Fruit fly (Drosophila melanogaster): ENCODE results near the gene CG7377.

CG7377 gene

dm6 chr3L:11599255-11599654 lies 9.8 kb downstream of the CG7377 start:
- TF ChIP-seq Sin3A (optimal IDR thresholded peaks at IDR 0.05) (no peak), ttk (optimal IDR thresholded peaks at IDR 0.05) (no peak), h (optimal IDR thresholded peaks at IDR 0.05) (no peak), insv (optimal IDR thresholded peaks at IDR 0.05) (no peak), Myc (optimal IDR thresholded peaks at IDR 0.05) (no peak), psq (optimal IDR thresholded peaks at IDR 0.05) (no peak)

- no peak for TF ChIP-seq Sin3A (optimal IDR thresholded peaks at IDR 0.05)
- TF ChIP-seq insv (optimal IDR thresholded peaks at IDR 0.05) = no peak
- TF ChIP-seq h (optimal IDR thresholded peaks at IDR 0.05) = no peak
- no peak for TF ChIP-seq Myc (optimal IDR thresholded peaks at IDR 0.05)
- TF ChIP-seq ttk (optimal IDR thresholded peaks at IDR 0.05) = no peak
- no peak for TF ChIP-seq psq (optimal IDR thresholded peaks at IDR 0.05)
Observed at dm6 chr3L:11599965-11600420, 10.5 kb downstream of the CG7377 start, which contains the start of the genes CG14137 and CG46394. Gene CG14137 (minus strand): TSS chr3L:11600065. Gene CG46394 (plus strand): TSS chr3L:11600370.

DNA sequence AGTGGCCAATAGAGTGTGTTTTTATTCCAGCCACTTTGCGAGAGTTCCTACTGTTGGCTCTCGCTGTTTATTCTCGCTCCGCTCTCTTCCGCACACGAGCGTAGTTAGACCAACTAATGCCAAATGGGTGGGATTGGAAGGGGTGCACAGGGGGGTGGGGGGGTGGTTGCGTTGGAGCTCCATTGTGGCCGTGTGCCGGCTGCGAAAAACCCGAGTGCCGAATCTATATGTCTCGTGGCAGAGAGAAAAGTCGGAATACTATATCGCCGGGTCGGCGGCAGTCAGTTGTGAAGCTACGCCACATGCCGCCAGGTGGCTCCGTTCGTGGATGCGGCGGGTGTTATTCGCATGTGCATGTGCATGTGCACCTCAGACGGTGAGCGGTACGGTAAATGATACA lies 11.6 kb downstream of the CG7377 start:
- TF ChIP-seq Sin3A (optimal IDR thresholded peaks at IDR 0.05) (no peak), insv (optimal IDR thresholded peaks at IDR 0.05) (no peak), ttk (optimal IDR thresholded peaks at IDR 0.05) (no peak), h (optimal IDR thresholded peaks at IDR 0.05) (no peak), Myc (optimal IDR thresholded peaks at IDR 0.05) (no peak), psq (optimal IDR thresholded peaks at IDR 0.05) (no peak)

DNA sequence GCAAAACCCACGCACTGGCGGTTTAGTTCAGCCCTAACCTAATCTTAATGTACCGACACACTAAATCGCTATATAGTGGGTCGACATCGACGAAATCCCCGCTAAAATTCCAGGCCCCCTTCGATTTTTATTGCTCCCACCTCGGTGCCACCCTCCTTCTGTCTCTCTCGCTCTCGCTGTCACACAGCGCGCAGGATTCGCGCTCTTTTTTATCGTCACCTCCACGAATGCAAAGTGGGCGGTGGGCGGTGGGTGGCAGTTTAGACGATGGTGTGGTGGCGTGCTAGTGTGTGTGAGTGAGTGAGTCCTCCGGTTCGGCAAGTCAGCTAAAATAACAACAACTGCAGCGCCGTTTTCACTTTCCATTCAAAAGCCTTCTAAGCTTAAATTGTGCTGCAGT lies 12.5 kb downstream of the CG7377 start:
- no peak for TF ChIP-seq Myc (optimal IDR thresholded peaks at IDR 0.05)
- no peak for TF ChIP-seq Sin3A (optimal IDR thresholded peaks at IDR 0.05)
- TF ChIP-seq ttk (optimal IDR thresholded peaks at IDR 0.05) = no peak

DNA sequence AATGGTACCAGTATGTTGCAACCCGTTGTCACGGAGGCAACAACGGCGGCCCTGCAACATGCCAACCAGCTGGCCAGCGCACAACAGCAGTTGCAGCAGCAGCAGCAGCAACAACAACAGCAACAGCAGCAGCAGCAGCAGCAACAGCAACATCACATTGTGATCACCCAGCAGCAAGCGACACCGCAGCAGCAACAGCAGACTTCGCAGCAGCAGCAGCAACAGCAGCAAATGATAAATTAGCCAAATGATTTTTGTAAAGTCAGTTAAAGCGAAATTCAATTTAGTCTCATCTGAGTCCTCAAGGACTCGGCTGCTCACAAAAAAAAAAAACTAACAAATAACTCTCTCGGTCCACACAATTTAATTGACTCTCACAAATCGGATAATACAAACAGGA lies 14.7 kb downstream of the CG7377 start:
- TF ChIP-seq h (optimal IDR thresholded peaks at IDR 0.05) = no peak
- no peak for TF ChIP-seq insv (optimal IDR thresholded peaks at IDR 0.05)
- no peak for TF ChIP-seq Myc (optimal IDR thresholded peaks at IDR 0.05)
- TF ChIP-seq psq (optimal IDR thresholded peaks at IDR 0.05) = no peak

DNA sequence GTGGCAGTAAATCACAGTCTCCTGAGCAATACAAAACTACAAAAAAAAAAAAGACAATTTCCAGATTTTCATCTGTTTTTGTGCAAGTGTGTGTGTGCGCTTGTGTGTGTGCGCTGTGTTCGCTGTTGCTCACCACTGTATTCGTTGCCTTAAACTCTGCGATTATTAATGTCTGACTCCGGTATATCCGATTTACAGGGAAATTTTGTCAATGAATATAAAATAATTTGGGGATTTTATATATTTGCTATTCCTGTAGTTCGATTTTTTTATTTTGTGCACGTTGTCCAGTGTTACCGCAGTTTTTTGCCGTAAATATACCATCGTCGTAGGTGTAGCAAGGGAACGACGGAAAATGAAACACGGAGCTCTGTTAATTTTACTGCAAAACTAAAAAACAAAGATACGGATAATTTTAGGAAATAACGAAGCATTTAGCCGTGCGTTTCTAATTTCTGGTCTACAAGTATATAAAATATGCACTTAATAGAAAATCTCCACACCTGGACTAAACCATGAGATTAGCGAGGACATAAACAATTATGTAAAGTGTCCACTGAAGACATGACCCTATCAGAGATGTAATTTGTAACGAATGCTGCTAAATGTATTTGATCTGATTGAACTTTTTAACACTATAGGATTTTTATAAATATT lies 19.8 kb downstream of the CG7377 start, which contains the start of gene Duba:
TSS of gene Duba (minus strand) at position 313 of the 657 bp plus-strand sequence.
- TF ChIP-seq Myc (optimal IDR thresholded peaks at IDR 0.05) (no peak), h (optimal IDR thresholded peaks at IDR 0.05) (no peak), ttk (optimal IDR thresholded peaks at IDR 0.05) (no peak), Sin3A (optimal IDR thresholded peaks at IDR 0.05) (no peak), psq (optimal IDR thresholded peaks at IDR 0.05) (no peak), insv (optimal IDR thresholded peaks at IDR 0.05) (no peak)

- TF ChIP-seq Myc (optimal IDR thresholded peaks at IDR 0.05) (no peak), ttk (optimal IDR thresholded peaks at IDR 0.05) (no peak), psq (optimal IDR thresholded peaks at IDR 0.05) (no peak), Sin3A (optimal IDR thresholded peaks at IDR 0.05) (no peak), h (optimal IDR thresholded peaks at IDR 0.05) (no peak), insv (optimal IDR thresholded peaks at IDR 0.05) (no peak)
Observed at dm6 chr3L:11609835-11610234, 20.3 kb downstream of the CG7377 start, which contains the start of gene CG42832. Gene CG42832 (plus strand): TSS chr3L:11610135.

DNA sequence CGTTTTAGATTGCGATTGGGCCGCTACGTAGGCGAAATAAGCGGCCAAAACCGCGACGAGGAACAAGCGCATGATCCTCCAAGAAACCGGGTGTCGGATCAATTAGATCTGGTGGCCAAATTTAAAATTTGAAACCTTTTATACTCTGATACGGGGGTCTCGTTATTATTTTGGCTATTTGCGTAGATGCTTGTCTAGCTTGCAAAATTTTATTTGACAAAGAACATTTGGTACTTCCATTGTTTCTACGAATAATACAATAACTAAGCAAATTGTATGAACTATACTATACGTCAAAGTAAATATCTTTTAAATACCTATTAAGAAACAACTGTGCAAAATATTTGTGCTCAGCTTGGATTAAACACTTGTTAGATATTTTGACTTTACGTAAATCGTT lies 30.5 kb downstream of the CG7377 start, which contains the start of gene Muc68Ca:
TSS of gene Muc68Ca (minus strand) at position 101 of the 400 bp plus-strand sequence.
- TF ChIP-seq ttk (optimal IDR thresholded peaks at IDR 0.05) (no peak), Sin3A (optimal IDR thresholded peaks at IDR 0.05) (no peak), insv (optimal IDR thresholded peaks at IDR 0.05) (no peak), h (optimal IDR thresholded peaks at IDR 0.05) (no peak), Myc (optimal IDR thresholded peaks at IDR 0.05) (no peak), psq (optimal IDR thresholded peaks at IDR 0.05) (no peak)

dm6 chr3L:11622750-11623149 lies 33.3 kb downstream of the CG7377 start:
- TF ChIP-seq ttk (optimal IDR thresholded peaks at IDR 0.05) (no peak), Sin3A (optimal IDR thresholded peaks at IDR 0.05) (no peak), insv (optimal IDR thresholded peaks at IDR 0.05) (no peak), psq (optimal IDR thresholded peaks at IDR 0.05) (no peak), h (optimal IDR thresholded peaks at IDR 0.05) (no peak), Myc (optimal IDR thresholded peaks at IDR 0.05) (no peak)

dm6 chr3L:11623245-11623883 lies 33.9 kb downstream of the CG7377 start:
- no peak for TF ChIP-seq insv (optimal IDR thresholded peaks at IDR 0.05)
- no peak for TF ChIP-seq Sin3A (optimal IDR thresholded peaks at IDR 0.05)
- TF ChIP-seq ttk (optimal IDR thresholded peaks at IDR 0.05) = no peak
- TF ChIP-seq h (optimal IDR thresholded peaks at IDR 0.05) = no peak
- no peak for TF ChIP-seq psq (optimal IDR thresholded peaks at IDR 0.05)
- TF ChIP-seq Myc (optimal IDR thresholded peaks at IDR 0.05) = no peak

DNA sequence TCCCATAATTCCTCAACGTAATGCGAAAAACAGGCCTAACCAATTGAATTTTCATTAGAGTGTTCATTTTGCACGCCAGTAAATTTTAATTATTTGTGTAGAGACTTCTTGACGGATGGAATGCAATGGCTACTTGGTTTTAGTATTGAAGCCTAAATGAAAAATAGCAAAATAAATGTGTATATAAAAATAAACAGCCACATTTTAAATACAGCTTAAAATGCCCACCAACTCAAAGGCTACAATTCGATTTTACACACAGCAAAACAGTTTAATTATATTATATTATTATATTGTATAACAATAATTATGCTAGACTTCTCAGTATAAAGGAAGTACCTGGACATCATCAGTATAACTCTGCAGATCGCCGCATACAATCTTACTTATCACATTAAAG lies 34.8 kb downstream of the CG7377 start, which contains the start of gene Akr1B:
TSS of gene Akr1B (minus strand) at position 101 of the 400 bp plus-strand sequence.
- TF ChIP-seq h (optimal IDR thresholded peaks at IDR 0.05) (no peak), ttk (optimal IDR thresholded peaks at IDR 0.05) (no peak), Myc (optimal IDR thresholded peaks at IDR 0.05) (no peak), insv (optimal IDR thresholded peaks at IDR 0.05) (no peak), psq (optimal IDR thresholded peaks at IDR 0.05) (no peak)

dm6 chr3L:11625634-11626175 lies 36.2 kb downstream of the CG7377 start, which contains the start of gene CG6083:
Gene CG6083 (minus strand): TSS chr3L:11626125.
- TF ChIP-seq insv (optimal IDR thresholded peaks at IDR 0.05) (no peak), psq (optimal IDR thresholded peaks at IDR 0.05) (no peak)
